Fruit fly (Drosophila melanogaster): ENCODE data around the gene CG14839.

CG14839 gene

DNA sequence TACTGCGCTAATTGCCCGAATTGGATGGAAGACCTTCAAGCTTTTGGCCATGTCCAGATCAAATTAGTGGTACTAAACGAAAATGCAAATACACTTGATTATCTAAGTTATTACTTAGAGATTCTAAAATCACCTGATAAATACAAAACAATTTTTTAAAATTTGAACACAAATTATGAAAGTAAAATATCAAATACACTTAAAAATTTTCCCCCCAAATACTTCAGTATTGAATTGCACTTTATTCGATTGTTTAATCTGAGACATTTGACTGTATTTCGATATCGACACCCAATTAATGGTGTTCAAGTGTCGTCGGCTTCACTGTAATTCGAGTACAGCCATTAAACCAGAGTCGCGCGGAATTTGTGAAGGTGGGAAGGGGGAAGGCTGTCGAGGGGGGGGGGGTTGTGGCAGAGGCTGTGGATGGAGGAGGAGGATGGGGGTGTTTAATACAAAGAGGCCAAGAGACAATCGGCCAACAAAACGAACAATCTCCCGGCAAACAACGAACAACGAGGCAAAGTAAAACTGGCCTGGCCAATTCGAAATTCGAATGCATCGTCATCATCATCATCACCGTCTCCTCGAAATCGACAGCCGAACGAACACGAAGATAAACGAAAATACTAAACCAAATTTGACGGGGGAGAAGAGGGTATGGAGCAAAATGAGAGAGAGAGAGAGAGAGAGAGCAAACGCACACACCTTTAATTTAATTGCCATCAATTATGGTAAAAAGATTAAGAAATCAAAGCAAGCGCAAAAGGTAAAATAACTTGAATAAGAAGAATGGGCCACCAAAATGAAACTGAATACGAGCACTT lies 20.2 kb downstream of the CG14839 start:
- 0 out of 2 replicates have a peak, but pooled peaks have one; percentile 17 for TF ChIP-seq CG12605 (GFP tag; IDR thresholded peaks at IDR 0.05)
- TF ChIP-seq CG4496 (GFP tag; IDR thresholded peaks at IDR 0.05) = peak; percentile 34; the same call in 2 of the 3 replicates
- peak; percentile 11 for TF ChIP-seq D1 (tag; optimal IDR thresholded peaks at IDR 0.05)
- TF ChIP-seq rn (GFP tag; IDR thresholded peaks at IDR 0.05) = no peak
- no peak for TF ChIP-seq CG9948 (tag; optimal IDR thresholded peaks at IDR 0.05)
- TF ChIP-seq Snoo (tag; optimal IDR thresholded peaks at IDR 0.05) = no peak
- peak; percentile 45; the same call in 1 of the 2 replicates for TF ChIP-seq Ets98B (GFP tag; IDR thresholded peaks at IDR 0.05)
- no peak for TF ChIP-seq CG14655 (GFP tag; optimal IDR thresholded peaks at IDR 0.05)
- TF ChIP-seq CG13204 (GFP tag; optimal IDR thresholded peaks at IDR 0.05) = peak; percentile 23

DNA sequence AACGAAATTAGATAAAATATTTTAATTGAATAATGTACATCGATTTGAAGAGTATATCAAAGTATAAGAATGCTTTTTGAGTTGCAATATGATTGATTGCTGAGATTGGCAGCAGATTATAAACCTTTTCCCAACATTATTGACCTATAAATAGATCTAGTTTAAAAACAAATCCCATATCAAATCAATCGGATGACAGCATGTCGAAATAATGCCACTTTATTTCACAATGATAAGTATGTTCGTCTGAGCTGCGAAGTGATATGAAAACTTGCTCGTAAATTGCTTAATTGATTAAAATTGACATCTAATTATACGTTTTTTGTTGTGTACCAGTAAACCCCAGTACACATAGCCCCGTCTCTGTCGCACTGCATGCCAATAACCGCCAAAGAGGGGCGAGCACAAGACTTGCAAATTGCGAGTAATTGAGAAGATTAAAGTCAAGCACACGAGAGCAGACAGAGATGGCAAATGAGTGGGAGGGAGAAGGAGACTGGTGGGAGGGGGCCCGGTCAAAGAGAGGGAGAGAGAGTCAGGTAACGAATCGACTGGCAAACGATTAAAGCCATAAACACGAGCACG lies 20.9 kb downstream of the CG14839 start:
- TF ChIP-seq CG4496 (GFP tag; IDR thresholded peaks at IDR 0.05) (no peak), EcR (GFP tag; optimal IDR thresholded peaks at IDR 0.05) (peak; percentile 67), CG8301 (tag; optimal IDR thresholded peaks at IDR 0.05) (peak; percentile 63), CG9948 (tag; optimal IDR thresholded peaks at IDR 0.05) (peak; percentile 77), CG15710 (tag; optimal IDR thresholded peaks at IDR 0.05) (peak; percentile 47), Pif1B (GFP tag; optimal IDR thresholded peaks at IDR 0.05) (no peak), CG12605 (GFP tag; IDR thresholded peaks at IDR 0.05) (no peak), Ets98B (GFP tag; IDR thresholded peaks at IDR 0.05) (no peak), CG34367 (tag; optimal IDR thresholded peaks at IDR 0.05) (peak; percentile 37), CG10348 (GFP tag; IDR thresholded peaks at IDR 0.05) (no peak), rn (GFP tag; IDR thresholded peaks at IDR 0.05) (no peak), fd96Ca (GFP tag; IDR thresholded peaks at IDR 0.05) (no peak), D1 (tag; optimal IDR thresholded peaks at IDR 0.05) (no peak), CG13204 (GFP tag; optimal IDR thresholded peaks at IDR 0.05) (no peak), CG14655 (GFP tag; optimal IDR thresholded peaks at IDR 0.05) (peak; percentile 75), gl (tag; optimal IDR thresholded peaks at IDR 0.05) (no peak), CG17806 (tag; optimal IDR thresholded peaks at IDR 0.05) (peak; percentile 18), Snoo (tag; optimal IDR thresholded peaks at IDR 0.05) (peak; percentile 68), CG32121 (GFP tag; IDR thresholded peaks at IDR 0.05) (no peak), Pif1A (GFP tag; optimal IDR thresholded peaks at IDR 0.05) (peak; percentile 28), CG8159 (tag; optimal IDR thresholded peaks at IDR 0.05) (peak; percentile 57)

DNA sequence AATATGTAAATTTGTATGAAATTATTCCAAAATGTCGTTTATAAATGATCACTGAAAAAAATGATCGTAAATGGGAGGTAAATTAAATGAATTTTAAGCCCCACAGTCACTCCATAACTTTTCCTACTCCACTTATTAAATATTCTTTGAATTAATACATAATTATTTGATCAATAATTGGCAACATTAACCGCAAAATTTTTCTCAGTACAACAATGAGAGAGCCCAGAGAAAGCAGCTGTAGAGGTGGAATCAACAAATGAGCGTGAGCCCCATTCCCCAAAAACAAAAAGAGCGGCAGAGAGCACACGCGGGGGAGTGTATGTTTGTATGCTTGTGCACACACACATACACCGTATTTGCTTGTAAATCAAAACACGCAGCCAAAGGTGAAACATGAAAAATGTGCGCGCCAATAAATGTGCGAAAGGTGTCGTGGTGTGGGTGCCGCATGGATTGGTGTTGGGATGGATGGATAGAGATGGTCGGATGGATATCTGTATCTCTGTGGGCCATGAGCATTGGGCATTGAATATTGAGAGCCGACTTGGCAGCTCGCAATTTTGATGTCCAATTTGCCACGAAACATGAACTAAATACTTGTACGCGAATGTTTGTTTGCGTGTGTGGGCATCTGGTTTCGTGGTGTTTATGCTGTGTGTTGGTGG lies 21.7 kb downstream of the CG14839 start:
- no peak for TF ChIP-seq CG32121 (GFP tag; IDR thresholded peaks at IDR 0.05)
- TF ChIP-seq gl (tag; optimal IDR thresholded peaks at IDR 0.05) = peak; percentile 87
- TF ChIP-seq Pif1A (GFP tag; optimal IDR thresholded peaks at IDR 0.05) = peak; percentile 93
- TF ChIP-seq CG8301 (tag; optimal IDR thresholded peaks at IDR 0.05) = peak; percentile 98
- peak; percentile 96 for TF ChIP-seq CG34367 (tag; optimal IDR thresholded peaks at IDR 0.05)
- TF ChIP-seq fd96Ca (GFP tag; IDR thresholded peaks at IDR 0.05) = no peak
- no peak for TF ChIP-seq Ets98B (GFP tag; IDR thresholded peaks at IDR 0.05)
- TF ChIP-seq CG17806 (tag; optimal IDR thresholded peaks at IDR 0.05) = peak; percentile 95
- peak; percentile 95 for TF ChIP-seq D1 (tag; optimal IDR thresholded peaks at IDR 0.05)
- peak; percentile 96 for TF ChIP-seq CG8159 (tag; optimal IDR thresholded peaks at IDR 0.05)
- TF ChIP-seq CG13204 (GFP tag; optimal IDR thresholded peaks at IDR 0.05) = peak; percentile 81
- peak; percentile 98 for TF ChIP-seq Snoo (tag; optimal IDR thresholded peaks at IDR 0.05)
- no peak for TF ChIP-seq rn (GFP tag; IDR thresholded peaks at IDR 0.05)
- TF ChIP-seq CG9948 (tag; optimal IDR thresholded peaks at IDR 0.05) = peak; percentile 97
- TF ChIP-seq CG10348 (GFP tag; IDR thresholded peaks at IDR 0.05) = no peak
- peak; percentile 97 for TF ChIP-seq CG14655 (GFP tag; optimal IDR thresholded peaks at IDR 0.05)
- TF ChIP-seq CG15710 (tag; optimal IDR thresholded peaks at IDR 0.05) = peak; percentile 96
- peak; percentile 3 for TF ChIP-seq EcR (GFP tag; optimal IDR thresholded peaks at IDR 0.05)
- no peak for TF ChIP-seq CG12605 (GFP tag; IDR thresholded peaks at IDR 0.05)
- TF ChIP-seq CG4496 (GFP tag; IDR thresholded peaks at IDR 0.05) = no peak
- peak; percentile 94 for TF ChIP-seq Pif1B (GFP tag; optimal IDR thresholded peaks at IDR 0.05)

DNA sequence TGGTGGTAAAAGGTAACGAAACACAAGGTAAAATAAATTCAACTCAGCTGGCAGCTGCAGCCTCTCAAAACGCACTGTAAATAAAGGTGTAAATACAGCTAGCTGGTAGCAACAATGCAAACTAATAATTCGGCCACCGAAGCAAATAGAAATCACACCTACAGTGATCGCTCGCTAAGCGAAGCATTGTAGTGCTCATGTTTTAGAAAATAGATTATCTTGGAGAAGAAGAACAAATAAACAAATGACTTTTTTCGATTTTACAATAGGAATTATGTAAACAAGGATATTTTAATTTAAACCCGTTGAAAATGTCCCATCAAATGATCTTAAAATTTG lies 22.2 kb downstream of the CG14839 start:
- TF ChIP-seq CG34367 (tag; optimal IDR thresholded peaks at IDR 0.05) (no peak), rn (GFP tag; IDR thresholded peaks at IDR 0.05) (no peak), CG8159 (tag; optimal IDR thresholded peaks at IDR 0.05) (no peak)

DNA sequence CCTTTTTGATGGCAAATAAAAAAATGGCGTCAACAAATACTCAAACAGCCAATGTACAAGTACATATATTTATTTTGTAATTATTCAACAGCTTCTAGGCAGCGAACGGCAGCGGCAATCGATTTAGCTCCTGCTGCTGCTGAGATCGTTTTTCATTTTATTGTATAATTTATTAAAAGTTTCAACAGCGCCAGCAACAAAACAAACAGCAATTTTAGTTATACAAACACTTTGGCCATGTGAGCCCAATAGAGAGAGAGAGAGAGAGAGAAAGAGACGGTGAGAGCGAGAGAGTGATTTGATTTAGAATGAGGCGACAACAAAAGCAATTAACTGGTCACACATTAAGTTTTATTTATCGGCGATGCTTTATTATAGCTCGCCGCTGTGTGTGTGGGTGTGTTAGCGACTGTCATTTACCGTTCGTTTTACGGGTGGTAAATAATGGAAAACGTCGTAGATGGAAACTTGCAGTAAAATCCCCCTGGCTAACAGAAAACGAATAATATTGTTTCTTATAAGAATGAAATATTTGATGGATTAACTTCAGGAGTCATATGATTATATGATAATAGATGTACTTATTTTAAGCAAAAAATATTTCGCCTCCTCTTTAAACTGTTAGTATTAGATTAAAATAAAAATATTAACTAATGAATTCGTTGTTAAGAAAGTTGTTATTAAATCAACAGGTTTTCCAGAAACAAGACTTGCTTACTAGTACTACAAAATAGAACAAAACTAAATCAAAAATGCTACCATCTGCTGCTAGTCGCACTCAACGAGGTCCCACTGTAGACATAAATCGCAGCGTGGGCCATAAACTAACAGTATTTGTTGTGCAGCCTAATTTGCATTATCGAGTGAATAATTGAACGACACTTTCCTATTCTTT lies 23.1 kb downstream of the CG14839 start:
- no peak for TF ChIP-seq CG4496 (GFP tag; IDR thresholded peaks at IDR 0.05)
- TF ChIP-seq Snoo (tag; optimal IDR thresholded peaks at IDR 0.05) = no peak
- no peak for TF ChIP-seq Pif1B (GFP tag; optimal IDR thresholded peaks at IDR 0.05)
- TF ChIP-seq CG32121 (GFP tag; IDR thresholded peaks at IDR 0.05) = no peak
- TF ChIP-seq CG8159 (tag; optimal IDR thresholded peaks at IDR 0.05) = no peak
- no peak for TF ChIP-seq D1 (tag; optimal IDR thresholded peaks at IDR 0.05)
- TF ChIP-seq rn (GFP tag; IDR thresholded peaks at IDR 0.05) = no peak
- no peak for TF ChIP-seq CG17806 (tag; optimal IDR thresholded peaks at IDR 0.05)
- no peak for TF ChIP-seq CG9948 (tag; optimal IDR thresholded peaks at IDR 0.05)
- no peak for TF ChIP-seq CG14655 (GFP tag; optimal IDR thresholded peaks at IDR 0.05)
- TF ChIP-seq CG13204 (GFP tag; optimal IDR thresholded peaks at IDR 0.05) = no peak
- TF ChIP-seq CG10348 (GFP tag; IDR thresholded peaks at IDR 0.05) = no peak
